Fruit fly (Drosophila melanogaster) whole organism, embryonic: ENCODE measurements around the gene CG6163.

ENCODE experiments used
- Blimp-1 ChIP-seq: fragments of 200-800 bp; sonication (Bioruptor generic); optimal IDR thresholded peaks from 3 replicates; lab custom pipeline; 2018; ENCODE audit warnings: missing biosample characterization, missing genetic modification characterization, mild to moderate bottlenecking, moderate library complexity, missing genetic modification reagents
- CG10267 ChIP-seq: fragments of 200-800 bp; sonication (Bioruptor generic); optimal IDR thresholded peaks from 2 replicates; lab custom pipeline; 2018; ENCODE audit warnings: missing biosample characterization, mild to moderate bottlenecking, missing genetic modification characterization, moderate library complexity
- CG10959 ChIP-seq: fragments of 200-800 bp; sonication (Bioruptor generic); IDR thresholded peaks from 2 replicates; pipeline ENCODE4 v1.3.6; 2022; ENCODE audit warnings: missing biosample characterization, missing genetic modification characterization
- CG11504 ChIP-seq: fragments of 200-800 bp; sonication (Bioruptor generic); optimal IDR thresholded peaks from 3 replicates; lab custom pipeline; 2019; ENCODE audit warnings: missing biosample characterization, mild to moderate bottlenecking, missing genetic modification characterization, moderate library complexity
- CG13296 ChIP-seq: fragments of 200-800 bp; sonication (Bioruptor generic); optimal IDR thresholded peaks from 3 replicates; lab custom pipeline; 2018; ENCODE audit warnings: missing biosample characterization, mild to moderate bottlenecking, missing genetic modification characterization
- CG13775 ChIP-seq: fragments of 200-800 bp; sonication (Bioruptor generic); optimal IDR thresholded peaks from 3 replicates; lab custom pipeline; 2017; ENCODE audit warnings: missing biosample characterization, mild to moderate bottlenecking, missing genetic modification characterization
- CG14441 ChIP-seq: fragments of 200-800 bp; sonication (Bioruptor generic); IDR thresholded peaks from 2 replicates; pipeline ENCODE4 v1.3.6; 2022; ENCODE audit warnings: missing biosample characterization, missing genetic modification characterization
- CG1602 ChIP-seq: fragments of 200-800 bp; sonication (Bioruptor generic); optimal IDR thresholded peaks from 3 replicates; lab custom pipeline; 2016; ENCODE audit warnings: missing biosample characterization, missing genetic modification characterization
- CG16813 ChIP-seq: fragments of 200-800 bp; sonication (Bioruptor generic); IDR thresholded peaks from 3 replicates; pipeline ENCODE4 v1.3.6; 2022; ENCODE audit warnings: missing biosample characterization, missing genetic modification characterization; ENCODE audit not compliant: partially characterized antibody
- CG17612 ChIP-seq: fragments of 200-800 bp; sonication (Bioruptor generic); IDR thresholded peaks from 2 replicates; pipeline ENCODE4 v1.3.6; 2022; ENCODE audit warnings: missing biosample characterization, missing genetic modification characterization
- CG18262 ChIP-seq: fragments of 200-800 bp; optimal IDR thresholded peaks from 3 replicates; lab custom pipeline; 2019; ENCODE audit warnings: missing biosample characterization, mild to moderate bottlenecking, missing genetic modification characterization, moderate library complexity
- CG18619 ChIP-seq: fragments of 200-800 bp; sonication (Bioruptor generic); optimal IDR thresholded peaks from 3 replicates; lab custom pipeline; 2017; ENCODE audit warnings: missing biosample characterization, mild to moderate bottlenecking, missing genetic modification characterization
- CG2116 ChIP-seq: fragments of 200-800 bp; sonication (Bioruptor generic); optimal IDR thresholded peaks from 3 replicates; lab custom pipeline; 2018; ENCODE audit warnings: missing biosample characterization, mild to moderate bottlenecking, missing genetic modification characterization
- CG2712 ChIP-seq: fragments of 200-800 bp; optimal IDR thresholded peaks from 3 replicates; lab custom pipeline; 2019; ENCODE audit warnings: missing biosample characterization, mild to moderate bottlenecking, missing genetic modification characterization, moderate library complexity
- CG2875 ChIP-seq: fragments of 200-800 bp; sonication (Bioruptor generic); optimal IDR thresholded peaks from 2 replicates; lab custom pipeline; 2017; ENCODE audit warnings: missing biosample characterization, mild to moderate bottlenecking, missing genetic modification characterization, missing genetic modification reagents
- CG3281 ChIP-seq: fragments of 200-800 bp; sonication (Bioruptor generic); optimal IDR thresholded peaks from 3 replicates; lab custom pipeline; 2017; ENCODE audit warnings: missing biosample characterization, mild to moderate bottlenecking, missing genetic modification characterization
- CG4424 ChIP-seq: fragments of 200-800 bp; sonication (Bioruptor generic); optimal IDR thresholded peaks from 3 replicates; lab custom pipeline; 2016; ENCODE audit warnings: missing biosample characterization, missing genetic modification characterization
- CG7556 ChIP-seq: fragments of 200-800 bp; sonication (Bioruptor generic); optimal IDR thresholded peaks from 2 replicates; lab custom pipeline; 2017; ENCODE audit warnings: missing biosample characterization, mild to moderate bottlenecking, missing genetic modification characterization
- CG8359 ChIP-seq: fragments of 200-800 bp; sonication (Bioruptor generic); optimal IDR thresholded peaks from 2 replicates; lab custom pipeline; 2017; ENCODE audit warnings: missing biosample characterization, mild to moderate bottlenecking, missing genetic modification characterization, borderline replicate concordance
- CHES-1-like ChIP-seq: fragments of 200-800 bp; sonication (Bioruptor generic); optimal IDR thresholded peaks from 2 replicates; lab custom pipeline; 2016; ENCODE audit warnings: missing biosample characterization, missing genetic modification characterization
- CoRest ChIP-seq: fragments of 200-800 bp; sonication (Bioruptor generic); optimal IDR thresholded peaks from 3 replicates; lab custom pipeline; 2018; ENCODE audit warnings: missing biosample characterization, mild to moderate bottlenecking, missing genetic modification characterization, moderate library complexity
- D19B ChIP-seq: fragments of 200-800 bp; sonication (Bioruptor generic); optimal IDR thresholded peaks from 2 replicates; lab custom pipeline; 2017; ENCODE audit warnings: missing biosample characterization, mild to moderate bottlenecking, missing genetic modification characterization
- Fer1 ChIP-seq: fragments of 200-800 bp; sonication (Bioruptor generic); optimal IDR thresholded peaks from 2 replicates; lab custom pipeline; 2017; ENCODE audit warnings: missing biosample characterization, mild to moderate bottlenecking, missing genetic modification characterization
- Hr3 ChIP-seq: fragments of 200-800 bp; sonication (Bioruptor generic); optimal IDR thresholded peaks from 3 replicates; lab custom pipeline; 2016; ENCODE audit warnings: missing biosample characterization, missing genetic modification characterization
- Hr39 ChIP-seq: fragments of >200 bp; optimal IDR thresholded peaks from 2 replicates; lab custom pipeline; 2017
- Hr51 ChIP-seq, 2 experiments: fragments of 200-800 bp; sonication (Bioruptor generic); optimal IDR thresholded peaks; 2 replicates in 1 of 2; 3 replicates in 1 of 2; lab custom pipeline; 2016 to 2018; ENCODE audit warnings: missing biosample characterization in 2 of 2, missing genetic modification characterization in 2 of 2, mild to moderate bottlenecking in 1 of 2, moderate library complexity in 1 of 2
- Neu2 ChIP-seq: fragments of 200-800 bp; sonication (Bioruptor generic); optimal IDR thresholded peaks from 3 replicates; lab custom pipeline; 2016; ENCODE audit warnings: missing biosample characterization, missing genetic modification characterization, borderline replicate concordance
- PHDP ChIP-seq: fragments of 200-800 bp; sonication (Bioruptor generic); optimal IDR thresholded peaks from 3 replicates; lab custom pipeline; 2018; ENCODE audit warnings: missing biosample characterization, mild to moderate bottlenecking, missing genetic modification characterization, moderate library complexity
- Scr ChIP-seq: fragments of 200-800 bp; sonication (Bioruptor generic); IDR thresholded peaks from 2 replicates; pipeline ENCODE4 v1.3.6; 2022; ENCODE audit warnings: missing biosample characterization, missing genetic modification characterization; ENCODE audit not compliant: partially characterized antibody
- TFAM ChIP-seq: fragments of 200-800 bp; sonication (Bioruptor generic); optimal IDR thresholded peaks from 2 replicates; lab custom pipeline; 2017; ENCODE audit warnings: missing biosample characterization, missing genetic modification characterization, inconsistent platforms
- Xrp1 ChIP-seq: fragments of 200-800 bp; sonication (Bioruptor generic); IDR thresholded peaks from 2 replicates; pipeline ENCODE4 v1.3.6; 2022; ENCODE audit warnings: missing biosample characterization, missing genetic modification characterization
- cwo ChIP-seq: fragments of 200-800 bp; sonication (Bioruptor generic); optimal IDR thresholded peaks from 3 replicates; lab custom pipeline; 2017; ENCODE audit warnings: missing biosample characterization, missing genetic modification characterization, mild to moderate bottlenecking, moderate library complexity, missing genetic modification reagents
- dysf ChIP-seq: fragments of 200-800 bp; sonication (Bioruptor generic); IDR thresholded peaks from 3 replicates; pipeline ENCODE4 v1.3.6; 2022; ENCODE audit warnings: missing biosample characterization, missing genetic modification characterization
- esg ChIP-seq: fragments of 200-800 bp; sonication (Bioruptor generic); conservative IDR thresholded peaks from 2 replicates; pipeline ENCODE4 v1.3.6; 2022; ENCODE audit warnings: missing biosample characterization, missing genetic modification characterization
- fd64A ChIP-seq: fragments of 200-800 bp; sonication (Bioruptor generic); optimal IDR thresholded peaks from 3 replicates; lab custom pipeline; 2018; ENCODE audit warnings: missing biosample characterization, mild to moderate bottlenecking, missing genetic modification characterization
- hkb ChIP-seq, 2 experiments: fragments of 200-800 bp in 1 of 2; fragments of >200 bp in 1 of 2; sonication (Bioruptor generic) in 1 of 2; IDR thresholded peaks in 1 of 2; optimal IDR thresholded peaks in 1 of 2; 2 replicates each; pipeline versions ENCODE4 v1.3.6 to Lab custom; 2017 to 2022; ENCODE audit warnings: missing biosample characterization in 1 of 2, missing genetic modification characterization in 1 of 2
- ind ChIP-seq: fragments of 200-800 bp; sonication (Bioruptor generic); optimal IDR thresholded peaks from 3 replicates; lab custom pipeline; 2016; ENCODE audit warnings: missing biosample characterization, missing genetic modification characterization
- insv ChIP-seq, 2 experiments: fragments of 200-800 bp; sonication (Bioruptor generic); optimal IDR thresholded peaks; 3 replicates each; lab custom pipeline; 2016 to 2018; ENCODE audit warnings: missing biosample characterization in 2 of 2, missing genetic modification characterization in 2 of 2
- nerfin-2 ChIP-seq: fragments of 200-800 bp; sonication (Bioruptor generic); IDR thresholded peaks from 2 replicates; pipeline ENCODE4 v1.3.6; 2022; ENCODE audit warnings: missing biosample characterization, missing genetic modification characterization; ENCODE audit not compliant: partially characterized antibody
- otp ChIP-seq: fragments of 200-800 bp; sonication (Bioruptor generic); IDR thresholded peaks from 3 replicates; pipeline ENCODE4, ENCODE4 v1.3.6; 2022; ENCODE audit warnings: missing biosample characterization, missing genetic modification characterization
- prd ChIP-seq, 3 experiments: fragments of >200 bp in 2 of 3; fragments of 200-800 bp in 1 of 3; sonication (Bioruptor generic) in 1 of 3; optimal IDR thresholded peaks in 2 of 3; IDR thresholded peaks in 1 of 3; 2 replicates in 2 of 3; 3 replicates in 1 of 3; pipeline versions ENCODE4 v1.3.6 to Lab custom; 2017 to 2022; ENCODE audit warnings: missing biosample characterization in 1 of 3, missing genetic modification characterization in 1 of 3
- so ChIP-seq: fragments of 200-800 bp; sonication (Bioruptor generic); IDR thresholded peaks from 3 replicates; pipeline ENCODE4 v1.3.6; 2022; ENCODE audit warnings: missing biosample characterization, missing genetic modification characterization
- sob ChIP-seq: fragments of 200-800 bp; sonication (Bioruptor generic); IDR thresholded peaks from 2 replicates; pipeline ENCODE4 v1.3.6; 2022; ENCODE audit warnings: missing biosample characterization, missing genetic modification characterization
- tin ChIP-seq: fragments of 200-800 bp; sonication (Bioruptor generic); optimal IDR thresholded peaks from 3 replicates; lab custom pipeline; 2016; ENCODE audit warnings: missing biosample characterization, missing genetic modification characterization
- trem ChIP-seq: fragments of 200-800 bp; optimal IDR thresholded peaks from 3 replicates; lab custom pipeline; 2019; ENCODE audit warnings: missing biosample characterization, mild to moderate bottlenecking, missing genetic modification characterization, moderate library complexity
- twi ChIP-seq: fragments of 200-800 bp; optimal IDR thresholded peaks from 2 replicates; lab custom pipeline; 2019; ENCODE audit warnings: missing biosample characterization, mild to moderate bottlenecking, missing genetic modification characterization, moderate library complexity
- zen ChIP-seq: fragments of 200-800 bp; sonication (Bioruptor generic); optimal IDR thresholded peaks from 3 replicates; lab custom pipeline; 2018; ENCODE audit warnings: missing biosample characterization, mild to moderate bottlenecking, missing genetic modification characterization, moderate library complexity

The CG6163 gene

DNA sequence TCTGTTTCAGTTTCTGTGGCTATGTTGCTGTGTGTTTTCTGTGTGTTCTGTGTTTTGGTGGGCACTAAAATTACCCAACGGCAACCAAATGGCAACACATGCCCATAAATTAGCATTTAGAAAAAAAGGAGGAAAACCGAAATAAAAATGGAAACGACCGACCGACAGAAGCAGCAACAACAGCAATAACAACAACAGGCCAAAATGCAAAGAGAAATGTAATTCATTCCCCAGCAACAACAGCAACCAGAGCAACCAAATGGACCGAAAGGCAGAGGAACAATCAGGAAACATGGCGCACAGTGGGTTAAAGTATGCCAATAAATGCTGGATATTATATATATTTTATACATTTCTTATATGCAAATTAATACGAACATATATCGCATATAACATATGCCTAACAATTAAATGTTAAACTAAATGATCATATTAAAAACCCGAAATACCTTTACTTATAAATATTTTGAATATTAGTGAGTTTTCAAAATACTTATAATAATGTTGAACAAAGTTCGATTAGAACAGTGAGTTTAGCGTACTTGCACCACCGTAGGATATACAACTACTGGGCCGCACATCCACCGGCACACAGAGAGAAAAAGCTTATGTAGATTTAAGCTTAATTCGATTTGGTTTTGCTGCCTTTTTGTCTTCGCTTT, 24.4 kb upstream of the CG6163 start:
- peak; percentile 35 for TF ChIP-seq CG4424
- no peak for TF ChIP-seq Scr
- peak; percentile 77 for TF ChIP-seq CG18262 (tag; lab: Kevin White, UChicago)
- TF ChIP-seq cwo (GFP tag; lab: Kevin White, UChicago) = peak; percentile 35
- TF ChIP-seq CG13775 (GFP tag; lab: Kevin White, UChicago) = peak; percentile 17
- peak; percentile 8 for TF ChIP-seq CG2116
- TF ChIP-seq CG8359 = peak; percentile 20
- TF ChIP-seq trem (tag; lab: Kevin White, UChicago) = no peak
- TF ChIP-seq fd64A = no peak
- no peak for TF ChIP-seq nerfin-2
- peak; percentile 32 for TF ChIP-seq CG2875 (GFP tag; lab: Kevin White, UChicago)
- TF ChIP-seq TFAM (GFP tag; lab: Kevin White, UChicago) = no peak
- TF ChIP-seq CG11504 = peak; percentile 71
- no peak for TF ChIP-seq CG10959 (GFP tag; lab: Robert Waterston, UW)
- peak; percentile 3 for TF ChIP-seq ind (GFP tag; lab: Kevin White, UChicago)
- TF ChIP-seq Blimp-1 = peak; percentile 59
- no peak for TF ChIP-seq otp
- TF ChIP-seq CG10267 = peak; percentile 33
- no peak for TF ChIP-seq CHES-1-like (GFP tag; lab: Kevin White, UChicago)
- no peak for TF ChIP-seq Neu2 (GFP tag; lab: Kevin White, UChicago)
- TF ChIP-seq prd (optimal IDR thresholded peaks at IDR 0.05; lab: Kevin White, UChicago) = no peak
- TF ChIP-seq prd (GFP tag; IDR thresholded peaks at IDR 0.05; lab: Robert Waterston, UW) = peak; percentile 63
- peak; percentile 54; the same call in 2 of the 3 replicates for TF ChIP-seq dysf
- TF ChIP-seq twi (tag; lab: Kevin White, UChicago) = peak; percentile 59
- peak; percentile 34 for TF ChIP-seq CG18619
- TF ChIP-seq CG14441 (GFP tag; lab: Robert Waterston, UW) = peak; percentile 4; the same call in 1 of the 2 replicates
- TF ChIP-seq sob (GFP tag; lab: Robert Waterston, UW) = no peak
- TF ChIP-seq CG1602 (GFP tag; lab: Kevin White, UChicago) = peak; percentile 14
- TF ChIP-seq CG3281 (GFP tag; lab: Kevin White, UChicago) = peak; percentile 5
- no peak for TF ChIP-seq CG16813 (GFP tag; lab: Robert Waterston, UW)
- TF ChIP-seq Hr39 (lab: Kevin White, UChicago) = no peak
- TF ChIP-seq Xrp1 (GFP tag; lab: Robert Waterston, UW) = peak; percentile 64; the same call in 1 of the 2 replicates
- no peak for TF ChIP-seq D19B (GFP tag; lab: Kevin White, UChicago)
- TF ChIP-seq CoRest (tag; lab: Kevin White, UChicago) = peak; percentile 57
- TF ChIP-seq PHDP = peak; percentile 56
- TF ChIP-seq Fer1 (GFP tag; lab: Kevin White, UChicago) = peak; percentile 52
- TF ChIP-seq CG2712 (tag; lab: Kevin White, UChicago) = peak; percentile 73
- peak; percentile 24 for TF ChIP-seq tin (GFP tag; lab: Kevin White, UChicago)
- TF ChIP-seq so (GFP tag; lab: Robert Waterston, UW) = 0 out of 3 replicates have a peak, but pooled peaks have one; percentile 39
- no peak for TF ChIP-seq CG17612 (GFP tag; lab: Robert Waterston, UW)
- TF ChIP-seq zen (tag; lab: Kevin White, UChicago) = no peak
- TF ChIP-seq CG7556 = peak; percentile 67
- TF ChIP-seq Hr3 (GFP tag; lab: Kevin White, UChicago) = peak; percentile 13
- TF ChIP-seq CG13296 (GFP tag; lab: Kevin White, UChicago) = peak; percentile 11
- TF ChIP-seq esg (GFP tag; lab: Robert Waterston, UW) = peak; percentile 39; the same call in 1 of the 2 replicates
- no peak for TF ChIP-seq hkb (optimal IDR thresholded peaks at IDR 0.05; lab: Kevin White, UChicago)
- 0 out of 2 replicates have a peak, but pooled peaks have one; percentile 49 for TF ChIP-seq hkb (GFP tag; IDR thresholded peaks at IDR 0.05; lab: Robert Waterston, UW)
- TF ChIP-seq Hr51 (GFP tag; optimal IDR thresholded peaks at IDR 0.05; lab: Kevin White, UChicago) = peak in 1 of 2 experiments; percentile 77
- TF ChIP-seq insv (GFP tag; optimal IDR thresholded peaks at IDR 0.05; lab: Kevin White, UChicago) = no peak
